Comparison of ENCODE assay signal across 4 worm cellular contexts in genomic region chrIII:12860119-12860518, ce11.
TF ChIP-seq lines count a peak whose summit lies in the region.

No protein-coding gene starts in this region.

TF ChIP-seq in whole organism, L1 larva, 84 proteins besides CTCF, POLR2A, EP300 and RAD21:
- no peak for TF ChIP-seq Y116A8C.19 (tag; optimal IDR thresholded peaks at IDR 0.05; lab: Kevin White, UChicago; ENCODE audit: borderline replicate concordance)
- TF ChIP-seq elt-2 (tag; optimal IDR thresholded peaks at IDR 0.05; lab: Kevin White, UChicago): no peak
- TF ChIP-seq nhr-20 (tag; optimal IDR thresholded peaks at IDR 0.05; lab: Kevin White, UChicago): no peak
- TF ChIP-seq nhr-85 (tag; lab: Kevin White, UChicago): peak; percentile 80
- peak; percentile 5 for TF ChIP-seq nhr-47 (tag; optimal IDR thresholded peaks at IDR 0.05; lab: Kevin White, UChicago)
- no peak for TF ChIP-seq swsn-7 (tag; optimal IDR thresholded peaks at IDR 0.05; lab: Kevin White, UChicago)
- TF ChIP-seq fkh-4 (tag; optimal IDR thresholded peaks at IDR 0.05; lab: Kevin White, UChicago; ENCODE audit: borderline replicate concordance): no peak
- no peak for TF ChIP-seq nhr-237 (tag; optimal IDR thresholded peaks at IDR 0.05; lab: Kevin White, UChicago)
- peak; percentile 28 for TF ChIP-seq snu-23 (GFP tag; optimal IDR thresholded peaks at IDR 0.05; lab: Kevin White, UChicago)
- TF ChIP-seq nhr-76 (tag; optimal IDR thresholded peaks at IDR 0.05; lab: Kevin White, UChicago): no peak
- peak in 1 of 6 experiments; percentile 16 for TF ChIP-seq elt-3 (tag; optimal IDR thresholded peaks at IDR 0.05; lab: Kevin White, UChicago)
- TF ChIP-seq unc-30 (tag; optimal IDR thresholded peaks at IDR 0.05; lab: Kevin White, UChicago): no peak
- peak in 1 of 2 experiments; percentile 14 for TF ChIP-seq lsy-2 (tag; optimal IDR thresholded peaks at IDR 0.05; lab: Kevin White, UChicago)
- TF ChIP-seq dpl-1 (GFP tag; optimal IDR thresholded peaks at IDR 0.05; lab: Kevin White, UChicago): peak in 1 of 3 experiments; percentile 7
- peak; percentile 97 for TF ChIP-seq blmp-1 (tag; optimal IDR thresholded peaks at IDR 0.05; lab: Kevin White, UChicago)
- TF ChIP-seq unc-98 (GFP tag; IDR thresholded peaks at IDR 0.05; lab: Robert Waterston, UW): no peak
- peak; percentile 54 for TF ChIP-seq lin-14 (GFP tag; optimal IDR thresholded peaks at IDR 0.05; lab: Kevin White, UChicago)

TF ChIP-seq in whole organism, L2 larva, 48 proteins besides CTCF, POLR2A, EP300 and RAD21:
- TF ChIP-seq elt-1 (tag; optimal IDR thresholded peaks at IDR 0.05; lab: Kevin White, UChicago) (no peak), nhr-21 (tag; optimal IDR thresholded peaks at IDR 0.05; lab: Kevin White, UChicago) (peak; percentile 18), ceh-16 (tag; optimal IDR thresholded peaks at IDR 0.05; lab: Kevin White, UChicago) (no peak), blmp-1 (tag; optimal IDR thresholded peaks at IDR 0.05; lab: Kevin White, UChicago; ENCODE audit: insufficient read depth) (peak; percentile 70), nhr-77 (tag; optimal IDR thresholded peaks at IDR 0.05; lab: Kevin White, UChicago) (no peak), elt-3 (tag; optimal IDR thresholded peaks at IDR 0.05; lab: Kevin White, UChicago) (no peak), nhr-25 (tag; optimal IDR thresholded peaks at IDR 0.05; lab: Kevin White, UChicago) (peak; percentile 20), fos-1 (tag; optimal IDR thresholded peaks at IDR 0.05; lab: Kevin White, UChicago) (peak; percentile 21), crh-2 (tag; optimal IDR thresholded peaks at IDR 0.05; lab: Kevin White, UChicago) (peak; percentile 23), sma-9 (GFP tag; optimal IDR thresholded peaks at IDR 0.05; lab: Kevin White, UChicago) (peak; percentile 24), sma-9 (tag; optimal IDR thresholded peaks at IDR 0.05; lab: Kevin White, UChicago) (no peak)

TF ChIP-seq in whole organism, L3 larva, 47 proteins besides CTCF, POLR2A, EP300 and RAD21:
- TF ChIP-seq mml-1 (tag; optimal IDR thresholded peaks at IDR 0.05; lab: Kevin White, UChicago) (no peak), nhr-25 (tag; optimal IDR thresholded peaks at IDR 0.05; lab: Kevin White, UChicago) (peak; percentile 28), egl-5 (tag; optimal IDR thresholded peaks at IDR 0.05; lab: Kevin White, UChicago) (no peak)
TF ChIP-seq in whole organism, L3 larva: peak in this region for 1.

TF ChIP-seq in whole organism, L4 larva, 104 proteins besides CTCF, POLR2A, EP300 and RAD21:
- TF ChIP-seq D1046.2 (GFP tag; IDR thresholded peaks at IDR 0.05; lab: Robert Waterston, UW) (no peak), nhr-28 (tag; optimal IDR thresholded peaks at IDR 0.05; lab: Kevin White, UChicago) (peak; percentile 39), spr-1 (tag; optimal IDR thresholded peaks at IDR 0.05; lab: Kevin White, UChicago) (no peak), fkh-10 (GFP tag; optimal IDR thresholded peaks at IDR 0.05; lab: Kevin White, UChicago) (no peak), nhr-77 (tag; optimal IDR thresholded peaks at IDR 0.05; lab: Kevin White, UChicago) (no peak), F26F4.8 (GFP tag; conservative IDR thresholded peaks at IDR 0.05; lab: Robert Waterston, UW) (no peak), madf-5 (GFP tag; IDR thresholded peaks at IDR 0.05; lab: Robert Waterston, UW) (no peak), hlh-11 (tag; optimal IDR thresholded peaks at IDR 0.05; lab: Kevin White, UChicago) (peak; percentile 13), mes-2 (tag; optimal IDR thresholded peaks at IDR 0.05; lab: Kevin White, UChicago; ENCODE audit: poor library complexity, severe bottlenecking) (no peak), hlh-30 (tag; optimal IDR thresholded peaks at IDR 0.05; lab: Kevin White, UChicago; ENCODE audit: insufficient read depth) (peak; percentile 8), zfp-3 (GFP tag; conservative IDR thresholded peaks at IDR 0.05; lab: Robert Waterston, UW) (no peak), dpl-1 (GFP tag; optimal IDR thresholded peaks at IDR 0.05; lab: Kevin White, UChicago) (no peak), T26A8.4 (GFP tag; IDR thresholded peaks at IDR 0.05; lab: Robert Waterston, UW) (no peak), arid-1 (GFP tag; conservative IDR thresholded peaks at IDR 0.05; lab: Robert Waterston, UW) (no peak), lir-3 (tag; optimal IDR thresholded peaks at IDR 0.05; lab: Kevin White, UChicago) (no peak), mxl-3 (GFP tag; optimal IDR thresholded peaks at IDR 0.05; lab: Kevin White, UChicago) (peak; percentile 68), egl-27 (tag; optimal IDR thresholded peaks at IDR 0.05; lab: Kevin White, UChicago) (no peak), ctbp-1 (GFP tag; IDR thresholded peaks at IDR 0.05; lab: Robert Waterston, UW) (no peak)
TF ChIP-seq in whole organism, L4 larva: peak in this region for 4.

Comparison
In these comparisons a context has a peak if more than half of its experiments do, and no peak if none do; other contexts are left out.
1. Of the 29 proteins assayed by ChIP-seq in both whole organism, L4 larva and whole organism, L1 larva: peak only in whole organism, L4 larva: nhr-28; only in whole organism, L1 larva: none; in both: none; in neither: 26; mixed calls (peak in some experiments, not most) for 2.